Worm (Caenorhabditis elegans): Measurements from ENCODE around the gene cpg-8.

DNA sequence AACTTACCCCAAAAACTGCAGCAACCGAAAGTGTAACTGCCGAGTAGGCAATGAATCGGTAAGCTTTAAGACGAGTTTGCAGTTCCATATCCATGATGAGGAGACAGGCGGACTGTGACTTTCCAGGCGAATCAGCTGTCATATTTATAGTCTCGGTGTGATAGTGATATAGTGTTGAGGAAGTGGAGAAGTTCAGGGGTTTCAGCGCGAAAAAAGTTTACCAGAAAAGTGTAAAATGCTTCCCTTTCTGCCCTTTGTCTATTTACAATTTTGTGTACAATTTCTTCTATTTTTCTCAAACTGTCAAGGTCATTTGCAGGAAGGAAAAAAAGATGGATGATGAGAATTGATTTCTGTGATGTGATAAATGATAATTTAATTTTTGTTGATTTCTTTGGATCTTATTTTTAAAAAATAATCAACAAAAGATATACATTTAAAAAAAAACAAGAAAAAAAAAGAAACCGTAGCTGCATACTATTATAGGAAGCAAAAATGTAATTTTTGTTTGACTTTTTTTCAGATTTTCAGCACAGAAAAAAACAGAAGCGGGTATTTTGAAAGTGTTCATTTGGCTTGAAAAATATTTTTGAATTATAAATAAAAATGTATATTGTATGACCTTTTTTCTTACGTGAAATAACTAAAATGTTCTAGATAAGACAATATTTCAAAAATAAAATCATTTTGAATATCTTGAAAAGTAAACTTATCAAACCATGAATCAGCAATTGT, 38.2 kb downstream of the cpg-8 start, which contains the start of the genes col-139 and F41F3.1:
- TF ChIP-seq lin-13 (tag; optimal IDR thresholded peaks at IDR 0.05), result no peak
- no peak for TF ChIP-seq snpc-4 (tag; optimal IDR thresholded peaks at IDR 0.05)
- no peak for TF ChIP-seq mls-2 (tag; optimal IDR thresholded peaks at IDR 0.05)
- TF ChIP-seq unc-62 (GFP tag; optimal IDR thresholded peaks at IDR 0.05), result no peak
- TF ChIP-seq lin-32 (GFP tag; optimal IDR thresholded peaks at IDR 0.05), result no peak
- no peak for TF ChIP-seq nhr-237 (tag; optimal IDR thresholded peaks at IDR 0.05)
- no peak for TF ChIP-seq nhr-12 (tag; optimal IDR thresholded peaks at IDR 0.05)
- TF ChIP-seq ceh-83 (GFP tag; optimal IDR thresholded peaks at IDR 0.05), result no peak
- no peak for TF ChIP-seq nhr-28 (tag; optimal IDR thresholded peaks at IDR 0.05)
